Fruit fly (Drosophila melanogaster) whole organism, embryonic: ENCODE data around the gene inaF-B.

Experiments
- CG11093 ChIP-seq: fragments of 200-800 bp; sonication (Bioruptor generic); IDR thresholded peaks from 3 replicates; pipeline ENCODE4 v1.3.6; 2022; ENCODE audit warnings: missing biosample characterization, missing genetic modification characterization
- CG11456 ChIP-seq: fragments of 200-800 bp; sonication (Bioruptor generic); IDR thresholded peaks from 3 replicates; pipeline ENCODE4 v1.3.6; 2022; ENCODE audit warnings: missing biosample characterization, missing genetic modification characterization
- CG17829 ChIP-seq: fragments of 200-800 bp; optimal IDR thresholded peaks from 2 replicates; lab custom pipeline; 2019; ENCODE audit warnings: missing biosample characterization, mild to moderate bottlenecking, missing genetic modification characterization, moderate library complexity
- CG18599 ChIP-seq: fragments of 200-800 bp; sonication (Bioruptor generic); optimal IDR thresholded peaks from 3 replicates; lab custom pipeline; 2017; ENCODE audit warnings: missing biosample characterization, missing genetic modification characterization, mild to moderate bottlenecking, moderate library complexity, missing genetic modification reagents
- CG4854 ChIP-seq: fragments of 200-800 bp; sonication (Bioruptor generic); optimal IDR thresholded peaks from 2 replicates; lab custom pipeline; 2016; ENCODE audit warnings: missing biosample characterization, missing genetic modification characterization, inconsistent platforms
- Dfd ChIP-seq, 2 experiments: fragments of >200 bp; optimal IDR thresholded peaks; 2 replicates each; lab custom pipeline; 2017; ENCODE audit warnings: missing biosample characterization in 2 of 2, missing genetic modification characterization in 2 of 2
- Eip74EF ChIP-seq, 2 experiments: fragments of 200-800 bp in 1 of 2; fragments of >200 bp in 1 of 2; sonication (Bioruptor generic) in 1 of 2; optimal IDR thresholded peaks; 2 replicates each; lab custom pipeline; 2017 to 2019; ENCODE audit warnings: missing biosample characterization in 2 of 2, missing genetic modification characterization in 2 of 2, mild to moderate bottlenecking in 1 of 2, moderate library complexity in 1 of 2
- lab ChIP-seq: fragments of 200-800 bp; sonication (Bioruptor generic); optimal IDR thresholded peaks from 3 replicates; lab custom pipeline; 2017; ENCODE audit warnings: missing biosample characterization, missing genetic modification characterization, mild to moderate bottlenecking, moderate library complexity, missing genetic modification reagents

- TF ChIP-seq Dfd (GFP tag; optimal IDR thresholded peaks at IDR 0.05; lab: Kevin White, UChicago) (no peak), CG11456 (no peak), Eip74EF (GFP tag; optimal IDR thresholded peaks at IDR 0.05; lab: Kevin White, UChicago) (no peak), CG11093 (GFP tag; lab: Robert Waterston, UW) (no peak), CG4854 (GFP tag; lab: Kevin White, UChicago) (no peak), CG17829 (no peak), lab (GFP tag; lab: Kevin White, UChicago) (no peak), CG18599 (GFP tag; lab: Kevin White, UChicago) (peak; percentile 11)
Observed at dm6 chrX:11684462-11684861, 48.1 kb downstream of the inaF-B start.
